Worm (Caenorhabditis elegans) whole organism, early embryonic: ENCODE measurements around the gene F46F5.1.

Source experiments
- B0310.2 ChIP-seq: sonication (generic microtip); optimal IDR thresholded peaks from 2 replicates; lab custom pipeline; 2016; ENCODE audit warnings: mild to moderate bottlenecking, missing genetic modification characterization, missing compliant biosample characterization
- ama-1 ChIP-seq: fragments of 150-350 bp; optimal IDR thresholded peaks from 2 replicates; lab custom pipeline; 2014
- ceh-13 ChIP-seq: fragments of 200-800 bp; sonication (Bioruptor generic); optimal IDR thresholded peaks from 2 replicates; lab custom pipeline; 2018; ENCODE audit warnings: mild to moderate bottlenecking, missing genetic modification characterization, missing compliant biosample characterization
- ceh-36 ChIP-seq: sonication (generic microtip); optimal IDR thresholded peaks from 2 replicates; lab custom pipeline; 2016; ENCODE audit warnings: missing genetic modification characterization, inconsistent platforms, missing compliant biosample characterization
- ets-7 ChIP-seq: sonication (generic microtip); optimal IDR thresholded peaks from 2 replicates; lab custom pipeline; 2016; ENCODE audit warnings: missing genotype, missing genetic modification characterization, missing compliant biosample characterization
- hnd-1 ChIP-seq: sonication (generic microtip); optimal IDR thresholded peaks from 2 replicates; lab custom pipeline; 2016; ENCODE audit warnings: missing genetic modification characterization, missing compliant biosample characterization
- sea-1 ChIP-seq: fragments of 200-800 bp; sonication (Bioruptor generic); conservative IDR thresholded peaks from 2 replicates; pipeline ENCODE4 v1.3.6; 2022; ENCODE audit warnings: missing genetic modification characterization, missing compliant biosample characterization
- tra-4 ChIP-seq: sonication (generic microtip); optimal IDR thresholded peaks from 2 replicates; lab custom pipeline; 2017; ENCODE audit warnings: missing genetic modification characterization, missing compliant biosample characterization

DNA sequence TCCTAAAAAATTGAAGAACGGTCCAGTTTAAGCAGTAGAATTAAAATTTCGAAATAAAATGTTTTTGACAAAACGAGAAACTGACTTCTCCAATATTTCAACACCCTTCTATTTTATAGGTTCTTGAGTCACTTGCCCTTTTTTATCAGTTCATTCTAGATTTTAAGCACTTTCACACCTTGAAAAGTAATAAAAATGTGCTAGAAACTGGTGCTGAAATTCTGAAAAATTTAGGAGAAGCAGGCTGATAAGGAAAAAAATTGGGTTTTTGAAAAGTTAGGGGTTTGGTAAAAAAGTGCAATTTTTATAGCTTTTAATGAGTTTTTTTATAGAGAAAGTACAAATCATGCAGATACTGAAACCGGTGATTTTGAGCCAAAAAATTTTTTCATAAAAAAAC is 31.5 kb downstream of the F46F5.1 start:
- TF ChIP-seq ceh-36 (tag; lab: Kevin White, UChicago) (no peak), B0310.2 (tag; lab: Kevin White, UChicago) (no peak), hnd-1 (tag; lab: Kevin White, UChicago) (no peak), ama-1 (no peak), ets-7 (no peak), ceh-13 (GFP tag; lab: Kevin White, UChicago) (no peak), tra-4 (tag; lab: Kevin White, UChicago) (no peak), sea-1 (GFP tag; lab: Robert Waterston, UW) (no peak)
